Worm (Caenorhabditis elegans) whole organism, L1 larva: ENCODE measurements around the gene his-38.

Experiments
- C04F5.9 ChIP-seq: sonication (generic microtip); optimal IDR thresholded peaks from 2 replicates; lab custom pipeline; 2016; ENCODE audit warnings: missing genetic modification characterization, missing compliant biosample characterization
- C34B4.2 ChIP-seq: sonication (generic microtip); optimal IDR thresholded peaks from 2 replicates; lab custom pipeline; 2017; ENCODE audit warnings: mild to moderate bottlenecking, missing genetic modification characterization, missing compliant biosample characterization
- F16B12.6 ChIP-seq: fragments of 150-350 bp; optimal IDR thresholded peaks from 2 replicates; lab custom pipeline; 2014; ENCODE audit warnings: missing biosample characterization, missing genetic modification characterization
- aha-1 ChIP-seq: fragments of 150-350 bp; optimal IDR thresholded peaks from 2 replicates; lab custom pipeline; 2014; ENCODE audit warnings: missing biosample characterization, missing genetic modification characterization
- alr-1 ChIP-seq: fragments of 200-800 bp; sonication (Bioruptor generic); optimal IDR thresholded peaks from 2 replicates; lab custom pipeline; 2018; ENCODE audit warnings: borderline replicate concordance, mild to moderate bottlenecking, missing genetic modification characterization, missing compliant biosample characterization
- ama-1 ChIP-seq: fragments of 150-350 bp; optimal IDR thresholded peaks from 2 replicates; lab custom pipeline; 2014
- blmp-1 ChIP-seq: fragments of 150-350 bp; optimal IDR thresholded peaks from 2 replicates; lab custom pipeline; 2014; ENCODE audit warnings: missing biosample characterization, missing genetic modification characterization
- ceh-82 ChIP-seq, 3 experiments: fragments of 150-350 bp in 1 of 3; sonication (generic microtip) in 2 of 3; optimal IDR thresholded peaks; 2 replicates each; lab custom pipeline; 2014 to 2017; ENCODE audit warnings: missing biosample characterization in 3 of 3, missing genetic modification characterization in 3 of 3
- dpl-1 ChIP-seq, 3 experiments: fragments of 150-350 bp in 2 of 3; sonication (generic microtip) in 1 of 3; optimal IDR thresholded peaks; 2 replicates each; lab custom pipeline; 2014 to 2017; ENCODE audit warnings: missing biosample characterization in 3 of 3, missing genetic modification characterization in 3 of 3, missing genetic modification reagents in 3 of 3
- dsc-1 ChIP-seq: sonication (generic microtip); optimal IDR thresholded peaks from 2 replicates; lab custom pipeline; 2016; ENCODE audit warnings: mild to moderate bottlenecking, missing genetic modification characterization, missing compliant biosample characterization
- efl-1 ChIP-seq, 4 experiments: fragments of 150-350 bp; optimal IDR thresholded peaks in 3 of 4; peaks in 1 of 4; 1 replicate in 1 of 4; 2 replicates in 3 of 4; lab custom pipeline; 2014; ENCODE audit warnings: missing biosample characterization in 2 of 4, missing genetic modification characterization in 2 of 4, missing genetic modification reagents in 2 of 4
- egl-13 ChIP-seq: sonication (generic microtip); optimal IDR thresholded peaks from 2 replicates; lab custom pipeline; 2016; ENCODE audit warnings: missing genotype, missing genetic modification reagents, missing genetic modification characterization, missing compliant biosample characterization
- elt-2 ChIP-seq: sonication (generic microtip); optimal IDR thresholded peaks from 2 replicates; lab custom pipeline; 2016; ENCODE audit warnings: missing genetic modification characterization, mild to moderate bottlenecking, inconsistent platforms, missing compliant biosample characterization, missing genetic modification reagents
- elt-3 ChIP-seq, 6 experiments: fragments of 150-350 bp in 1 of 6; sonication (generic microtip); optimal IDR thresholded peaks; 2 replicates each; lab custom pipeline; 2017 to 2018; ENCODE audit warnings: missing biosample characterization in 6 of 6, missing genetic modification characterization in 6 of 6, inconsistent platforms in 1 of 6
- ets-5 ChIP-seq: fragments of 200-800 bp; sonication (Bioruptor generic); IDR thresholded peaks from 2 replicates; pipeline ENCODE4 v1.3.6; 2022; ENCODE audit warnings: missing genetic modification characterization, missing compliant biosample characterization
- fkh-10 ChIP-seq: sonication (generic microtip); optimal IDR thresholded peaks from 2 replicates; lab custom pipeline; 2017; ENCODE audit warnings: missing biosample characterization, missing genetic modification reagents, missing genetic modification characterization
- fkh-4 ChIP-seq: sonication (generic microtip); optimal IDR thresholded peaks from 2 replicates; lab custom pipeline; 2016; ENCODE audit warnings: missing compliant biosample characterization, missing genetic modification characterization, borderline replicate concordance
- lin-13 ChIP-seq: fragments of 150-350 bp; optimal IDR thresholded peaks from 2 replicates; lab custom pipeline; 2014; ENCODE audit warnings: missing biosample characterization, missing genetic modification reagents, missing genetic modification characterization
- lin-14 ChIP-seq: fragments of 200-800 bp; sonication (Bioruptor generic); optimal IDR thresholded peaks from 2 replicates; lab custom pipeline; 2018; ENCODE audit warnings: mild to moderate bottlenecking, missing genetic modification characterization, moderate library complexity, missing compliant biosample characterization
- lin-15B ChIP-seq: fragments of 150-350 bp; sonication (generic microtip); optimal IDR thresholded peaks from 3 replicates; lab custom pipeline; 2014; ENCODE audit warnings: missing biosample characterization, missing genetic modification characterization
- lin-35 ChIP-seq, 2 experiments: fragments of 150-350 bp; optimal IDR thresholded peaks; 2 replicates each; lab custom pipeline; 2014; ENCODE audit warnings: missing biosample characterization in 2 of 2, missing genetic modification characterization in 2 of 2, missing genetic modification reagents in 2 of 2
- lir-3 ChIP-seq: sonication (generic microtip); optimal IDR thresholded peaks from 2 replicates; lab custom pipeline; 2016; ENCODE audit warnings: mild to moderate bottlenecking, missing genetic modification characterization, moderate library complexity, missing compliant biosample characterization; ENCODE audit not compliant: poor library complexity
- mab-9 ChIP-seq: fragments of 200-800 bp; sonication (Bioruptor generic); IDR thresholded peaks from 2 replicates; pipeline ENCODE4 v1.3.6; 2022; ENCODE audit warnings: missing genetic modification reagents, missing genetic modification characterization, missing compliant biosample characterization
- mdl-1 ChIP-seq, 2 experiments: fragments of 150-350 bp; optimal IDR thresholded peaks; 2 replicates each; lab custom pipeline; 2014 to 2017; ENCODE audit warnings: missing biosample characterization in 2 of 2, missing genetic modification characterization in 2 of 2, inconsistent platforms in 1 of 2
- mef-2 ChIP-seq: fragments of 150-350 bp; optimal IDR thresholded peaks from 2 replicates; lab custom pipeline; 2014; ENCODE audit warnings: missing biosample characterization, missing genetic modification characterization
- mep-1 ChIP-seq: fragments of 150-350 bp; optimal IDR thresholded peaks from 2 replicates; lab custom pipeline; 2014; ENCODE audit warnings: missing biosample characterization, missing genetic modification characterization
- nhr-19 ChIP-seq: fragments of 200-800 bp; sonication (Bioruptor generic); conservative IDR thresholded peaks from 2 replicates; pipeline ENCODE4 v1.3.6; 2022; ENCODE audit warnings: missing genetic modification characterization, missing compliant biosample characterization
- nhr-20 ChIP-seq: sonication (generic microtip); optimal IDR thresholded peaks from 2 replicates; lab custom pipeline; 2016; ENCODE audit warnings: mild to moderate bottlenecking, missing genetic modification characterization, missing compliant biosample characterization
- nhr-237 ChIP-seq: fragments of 150-350 bp; optimal IDR thresholded peaks from 2 replicates; lab custom pipeline; 2014; ENCODE audit warnings: missing biosample characterization, missing genetic modification characterization
- nhr-28 ChIP-seq: fragments of 150-350 bp; optimal IDR thresholded peaks from 2 replicates; lab custom pipeline; 2014; ENCODE audit warnings: missing biosample characterization, missing genetic modification characterization
- nhr-47 ChIP-seq: sonication (generic microtip); optimal IDR thresholded peaks from 2 replicates; lab custom pipeline; 2016; ENCODE audit warnings: mild to moderate bottlenecking, missing genetic modification characterization, moderate library complexity, missing compliant biosample characterization
- nhr-71 ChIP-seq: sonication (generic microtip); optimal IDR thresholded peaks from 2 replicates; lab custom pipeline; 2016; ENCODE audit warnings: mild to moderate bottlenecking, missing genetic modification characterization, moderate library complexity, missing compliant biosample characterization
- nhr-76 ChIP-seq: sonication (generic microtip); optimal IDR thresholded peaks from 2 replicates; lab custom pipeline; 2017; ENCODE audit warnings: missing biosample characterization, missing genetic modification characterization
- nhr-77 ChIP-seq: fragments of 150-350 bp; optimal IDR thresholded peaks from 2 replicates; lab custom pipeline; 2014; ENCODE audit warnings: missing biosample characterization, missing genetic modification characterization
- nhr-85 ChIP-seq: sonication (generic microtip); peaks from one replicate; lab custom pipeline; 2016; ENCODE audit warnings: missing genetic modification characterization, inconsistent platforms, missing compliant biosample characterization
- pax-3 ChIP-seq: fragments of 200-800 bp; sonication (Bioruptor generic); optimal IDR thresholded peaks from 2 replicates; lab custom pipeline; 2018; ENCODE audit warnings: mild to moderate bottlenecking, missing genetic modification characterization, moderate library complexity, missing compliant biosample characterization
- pqm-1 ChIP-seq: sonication (generic microtip); optimal IDR thresholded peaks from 3 replicates; lab custom pipeline; 2017; ENCODE audit warnings: missing biosample characterization, missing genetic modification characterization
- rnt-1 ChIP-seq: sonication (generic microtip); optimal IDR thresholded peaks from 2 replicates; lab custom pipeline; 2016; ENCODE audit warnings: mild to moderate bottlenecking, missing genetic modification characterization, moderate library complexity, missing compliant biosample characterization
- snu-23 ChIP-seq: sonication (generic microtip); optimal IDR thresholded peaks from 2 replicates; lab custom pipeline; 2016; ENCODE audit warnings: missing genetic modification characterization, missing compliant biosample characterization
- sptf-1 ChIP-seq: fragments of 150-350 bp; optimal IDR thresholded peaks from 2 replicates; lab custom pipeline; 2014; ENCODE audit warnings: missing biosample characterization, missing genetic modification characterization
- swsn-7 ChIP-seq: sonication (generic microtip); optimal IDR thresholded peaks from 2 replicates; lab custom pipeline; 2016; ENCODE audit warnings: missing genetic modification characterization, missing compliant biosample characterization
- unc-130 ChIP-seq: fragments of 150-350 bp; optimal IDR thresholded peaks from 2 replicates; lab custom pipeline; 2017; ENCODE audit warnings: missing biosample characterization, missing genetic modification characterization, inconsistent platforms
- unc-62 ChIP-seq: fragments of 150-350 bp; optimal IDR thresholded peaks from 2 replicates; lab custom pipeline; 2014; ENCODE audit warnings: missing biosample characterization, missing genetic modification reagents, missing genetic modification characterization
- unc-98 ChIP-seq: fragments of 200-800 bp; sonication (Bioruptor generic); IDR thresholded peaks from 2 replicates; pipeline ENCODE4 v1.3.6; 2022; ENCODE audit warnings: missing genetic modification characterization, missing compliant biosample characterization
- zip-4 ChIP-seq: fragments of 200-800 bp; sonication (Bioruptor generic); optimal IDR thresholded peaks from 2 replicates; lab custom pipeline; 2018; ENCODE audit warnings: mild to moderate bottlenecking, missing genetic modification characterization, moderate library complexity, missing compliant biosample characterization
- ztf-4 ChIP-seq: fragments of 150-350 bp; optimal IDR thresholded peaks from 2 replicates; lab custom pipeline; 2014; ENCODE audit warnings: missing biosample characterization, missing genetic modification characterization

his-38 gene

ce11 chrX:7305520-7306186 lies 4.0 kb downstream of the his-38 start, which contains the start of gene sur-5:
TSS of gene sur-5 (minus strand) at chrX:7305570.
- TF ChIP-seq aha-1 (no peak), lin-13 (no peak), elt-2 (peak; percentile 79), nhr-76 (tag; lab: Kevin White, UChicago) (no peak), unc-130 (tag; lab: Kevin White, UChicago) (peak; percentile 17), lin-14 (GFP tag; lab: Kevin White, UChicago) (peak; percentile 77), C34B4.2 (tag; lab: Kevin White, UChicago) (no peak), ets-5 (GFP tag; lab: Robert Waterston, UW) (no peak), nhr-71 (tag; lab: Kevin White, UChicago) (peak; percentile 72), nhr-19 (peak; percentile 12; the same call in 1 of the 2 replicates), F16B12.6 (tag; lab: Kevin White, UChicago) (no peak), fkh-4 (no peak), mep-1 (tag; lab: Kevin White, UChicago) (no peak), mef-2 (tag; lab: Kevin White, UChicago) (no peak), alr-1 (tag; lab: Kevin White, UChicago) (no peak), C04F5.9 (tag; lab: Kevin White, UChicago) (no peak), mab-9 (GFP tag; lab: Robert Waterston, UW) (no peak), lin-35 (GFP tag; optimal IDR thresholded peaks at IDR 0.05; lab: Kevin White, UChicago) (peak in 1 of 2 experiments; percentile 28), zip-4 (no peak), nhr-20 (tag; lab: Kevin White, UChicago) (peak; percentile 61), nhr-237 (tag; lab: Kevin White, UChicago) (no peak), lir-3 (tag; lab: Kevin White, UChicago) (peak; percentile 2), dpl-1 (GFP tag; optimal IDR thresholded peaks at IDR 0.05; lab: Kevin White, UChicago) (no peak), fkh-10 (GFP tag; lab: Kevin White, UChicago) (no peak), mdl-1 (tag; optimal IDR thresholded peaks at IDR 0.05; lab: Kevin White, UChicago) (peak in 1 of 2 experiments; percentile 74), pqm-1 (no peak), sptf-1 (tag; lab: Kevin White, UChicago) (no peak), elt-3 (tag; optimal IDR thresholded peaks at IDR 0.05; lab: Kevin White, UChicago) (peak in 4 of 6 experiments; percentile 54 to 95 (median 64)), swsn-7 (no peak), pax-3 (tag; lab: Kevin White, UChicago) (no peak), snu-23 (peak; percentile 26), nhr-28 (tag; lab: Kevin White, UChicago) (no peak), nhr-85 (tag; lab: Kevin White, UChicago) (peak; percentile 78), nhr-47 (tag; lab: Kevin White, UChicago) (peak; percentile 26), ceh-82 (tag; optimal IDR thresholded peaks at IDR 0.05; lab: Kevin White, UChicago) (no peak), unc-62 (GFP tag; lab: Kevin White, UChicago) (no peak), blmp-1 (tag; lab: Kevin White, UChicago) (peak; percentile 77), rnt-1 (peak; percentile 1), ama-1 (lab: Kevin White, UChicago) (no peak), nhr-77 (no peak), egl-13 (tag; lab: Kevin White, UChicago) (no peak), lin-15B (tag; lab: Kevin White, UChicago) (no peak), unc-98 (GFP tag; lab: Robert Waterston, UW) (no peak), ztf-4 (tag; lab: Kevin White, UChicago) (no peak), efl-1 (optimal IDR thresholded peaks at IDR 0.05; lab: Kevin White, UChicago) (no peak), efl-1 (GFP tag; optimal IDR thresholded peaks at IDR 0.05 in 1 of 2; lab: Kevin White, UChicago) (peak in 1 of 2 experiments; percentile 87), dsc-1 (tag; lab: Kevin White, UChicago) (no peak)
